Fruit fly (Drosophila melanogaster): Measurements from ENCODE around the gene CG13282.

CG13282 gene

dm6 chr2L:16798705-16799104 lies 35.6 kb downstream of the CG13282 start, which contains the start of gene Ugt37D1:
TSS of gene Ugt37D1 (plus strand) at chr2L:16799025.
- peak; percentile 52 for TF ChIP-seq CG12769 (tag; optimal IDR thresholded peaks at IDR 0.05)
- TF ChIP-seq pfk (GFP tag; optimal IDR thresholded peaks at IDR 0.05) = no peak
- peak; percentile 40 to 71 for TF ChIP-seq Trl (optimal IDR thresholded peaks at IDR 0.05)
- TF ChIP-seq Trl (GFP tag; optimal IDR thresholded peaks at IDR 0.05) = no peak
- TF ChIP-seq Meics (GFP tag; optimal IDR thresholded peaks at IDR 0.05) = peak; percentile 24
- TF ChIP-seq inv (GFP tag; IDR thresholded peaks at IDR 0.05; ENCODE audit: partially characterized antibody) = no peak
- no peak for TF ChIP-seq hth (optimal IDR thresholded peaks at IDR 0.05)
- TF ChIP-seq Pdp1 (GFP tag; optimal IDR thresholded peaks at IDR 0.05) = peak in 1 of 2 experiments; percentile 68
- TF ChIP-seq Jarid2 (GFP tag; optimal IDR thresholded peaks at IDR 0.05) = peak; percentile 26
- no peak for TF ChIP-seq Taf1 (GFP tag; IDR thresholded peaks at IDR 0.05)
- 0 out of 2 replicates have a peak, but pooled peaks have one; percentile 32 for TF ChIP-seq stc (GFP tag; IDR thresholded peaks at IDR 0.05)
- no peak for TF ChIP-seq trem (tag; optimal IDR thresholded peaks at IDR 0.05)
- no peak for TF ChIP-seq HmgZ (tag; optimal IDR thresholded peaks at IDR 0.05)
- peak; percentile 81 for TF ChIP-seq Deaf1 (tag; optimal IDR thresholded peaks at IDR 0.05)
- 0 out of 2 replicates have a peak, but pooled peaks have one; percentile 12 for TF ChIP-seq chm (GFP tag; IDR thresholded peaks at IDR 0.05)
- peak; percentile 99 for TF ChIP-seq kah (GFP tag; optimal IDR thresholded peaks at IDR 0.05)
- no peak for TF ChIP-seq Hr51 (GFP tag; optimal IDR thresholded peaks at IDR 0.05)
- TF ChIP-seq Hr78 (GFP tag; optimal IDR thresholded peaks at IDR 0.05) = peak in 1 of 2 experiments; percentile 30
- TF ChIP-seq sug (tag; optimal IDR thresholded peaks at IDR 0.05) = peak; percentile 9
- peak; percentile 31 for TF ChIP-seq Med (GFP tag)
- no peak for TF ChIP-seq CG12659 (GFP tag; optimal IDR thresholded peaks at IDR 0.05)
- TF ChIP-seq CG9215 (GFP tag; IDR thresholded peaks at IDR 0.05) = no peak
- TF ChIP-seq CG43689 (GFP tag; IDR thresholded peaks at IDR 0.05) = no peak
- no peak for TF ChIP-seq pros (GFP tag; optimal IDR thresholded peaks at IDR 0.05)
- peak; percentile 70; the same call in 1 of the 3 replicates for TF ChIP-seq CG11695 (GFP tag; IDR thresholded peaks at IDR 0.05)
- TF ChIP-seq chinmo (GFP tag; IDR thresholded peaks at IDR 0.05; ENCODE audit: partially characterized antibody) = 0 out of 4 replicates have a peak, but pooled peaks have one; percentile 66
- TF ChIP-seq sens (GFP tag) = peak; percentile 40
- peak; percentile 5 for TF ChIP-seq CG15269 (tag; optimal IDR thresholded peaks at IDR 0.05)

- TF ChIP-seq CG5180 (GFP tag; optimal IDR thresholded peaks at IDR 0.05) (no peak), exex (tag; optimal IDR thresholded peaks at IDR 0.05) (peak; percentile 59), Camta (GFP tag; optimal IDR thresholded peaks at IDR 0.05) (no peak), Ravus (GFP tag; IDR thresholded peaks at IDR 0.05) (no peak), p53 (GFP tag; optimal IDR thresholded peaks at IDR 0.05) (no peak), wek (GFP tag; optimal IDR thresholded peaks at IDR 0.05) (no peak), CG10979 (tag; optimal IDR thresholded peaks at IDR 0.05) (no peak)
These were observed 38.1 kb downstream of the CG13282 start, which contains the start of gene Ugt37E1 for dm6 chr2L:16796104-16796645. TSS of gene Ugt37E1 (plus strand) at chr2L:16796595.

- TF ChIP-seq CG1233 (GFP tag; optimal IDR thresholded peaks at IDR 0.05) = no peak
- no peak for TF ChIP-seq CG8290 (GFP tag; optimal IDR thresholded peaks at IDR 0.05)
- TF ChIP-seq CG8290 (tag; optimal IDR thresholded peaks at IDR 0.05) = peak in 1 of 2 experiments; percentile 12
- peak; percentile 54 for TF ChIP-seq Med (GFP tag)
- TF ChIP-seq crol (GFP tag; IDR thresholded peaks at IDR 0.05) = no peak
- peak; percentile 11 for TF ChIP-seq exex (tag; optimal IDR thresholded peaks at IDR 0.05)
- 0 out of 2 replicates have a peak, but pooled peaks have one; percentile 14 for TF ChIP-seq ranshi (GFP tag; IDR thresholded peaks at IDR 0.05)
- TF ChIP-seq CG17912 (GFP tag; optimal IDR thresholded peaks at IDR 0.05) = no peak
- peak; percentile 16 for TF ChIP-seq sug (tag; optimal IDR thresholded peaks at IDR 0.05)
- no peak for TF ChIP-seq CG6813 (GFP tag; optimal IDR thresholded peaks at IDR 0.05)
- peak; percentile 40 for TF ChIP-seq CG12769 (tag; optimal IDR thresholded peaks at IDR 0.05)
- no peak for TF ChIP-seq CG17328 (GFP tag; IDR thresholded peaks at IDR 0.05)
- no peak for TF ChIP-seq CG30431 (GFP tag; optimal IDR thresholded peaks at IDR 0.05)
- TF ChIP-seq CG7963 (GFP tag; IDR thresholded peaks at IDR 0.05; ENCODE audit: partially characterized antibody) = 0 out of 3 replicates have a peak, but pooled peaks have one; percentile 15
- no peak for TF ChIP-seq vnd (GFP tag; IDR thresholded peaks at IDR 0.05; ENCODE audit: partially characterized antibody)
- no peak for TF ChIP-seq knrl (GFP tag; IDR thresholded peaks at IDR 0.05; ENCODE audit: partially characterized antibody)
- TF ChIP-seq CG11456 (GFP tag; IDR thresholded peaks at IDR 0.05) = 0 out of 3 replicates have a peak, but pooled peaks have one; percentile 20
These were observed 40.3 kb downstream of the CG13282 start, which contains the start of gene Ugt37C2 for dm6 chr2L:16793970-16794369. TSS of gene Ugt37C2 (plus strand) at chr2L:16794211.
